Fruit fly (Drosophila melanogaster) whole organism, adult: ENCODE measurements around the gene Utx.

Experiments
- CG11617 ChIP-seq: fragments of 200-800 bp; sonication (Bioruptor generic); optimal IDR thresholded peaks from 2 replicates; lab custom pipeline; 2017; ENCODE audit warnings: mild to moderate bottlenecking, missing biosample characterization, missing genetic modification reagents, missing genetic modification characterization
- CG12768 ChIP-seq: fragments of 200-800 bp; sonication (Bioruptor generic); optimal IDR thresholded peaks from 2 replicates; lab custom pipeline; 2017; ENCODE audit warnings: missing biosample characterization, missing genetic modification characterization, mild to moderate bottlenecking, moderate library complexity, missing genetic modification reagents
- CG14711 ChIP-seq: fragments of 200-800 bp; sonication (Bioruptor generic); optimal IDR thresholded peaks from 2 replicates; lab custom pipeline; 2018; ENCODE audit warnings: missing biosample characterization, mild to moderate bottlenecking, missing genetic modification characterization, moderate library complexity
- CG1620 ChIP-seq: fragments of 200-800 bp; sonication (Bioruptor generic); optimal IDR thresholded peaks from 2 replicates; lab custom pipeline; 2016; ENCODE audit warnings: missing biosample characterization, missing genetic modification characterization
- CG33017 ChIP-seq: fragments of 200-800 bp; sonication (Bioruptor generic); optimal IDR thresholded peaks from 2 replicates; lab custom pipeline; 2018; ENCODE audit warnings: missing biosample characterization, mild to moderate bottlenecking, missing genetic modification characterization, moderate library complexity
- CG5204 ChIP-seq: fragments of 200-800 bp; sonication (Bioruptor generic); optimal IDR thresholded peaks from 2 replicates; lab custom pipeline; 2016; ENCODE audit warnings: missing biosample characterization, missing genetic modification characterization
- CG7045 ChIP-seq: fragments of 200-800 bp; sonication (Bioruptor generic); optimal IDR thresholded peaks from 2 replicates; lab custom pipeline; 2017; ENCODE audit warnings: missing biosample characterization, mild to moderate bottlenecking, missing genetic modification characterization
- CG7101 ChIP-seq: fragments of 200-800 bp; sonication (Bioruptor generic); optimal IDR thresholded peaks from 2 replicates; lab custom pipeline; 2018; ENCODE audit warnings: missing biosample characterization, mild to moderate bottlenecking, missing genetic modification characterization, moderate library complexity
- Clk ChIP-seq: fragments of 200-800 bp; sonication (Bioruptor generic); optimal IDR thresholded peaks from 2 replicates; lab custom pipeline; 2017; ENCODE audit warnings: missing biosample characterization, missing genetic modification characterization
- Crg-1 ChIP-seq: fragments of 200-800 bp; sonication (Bioruptor generic); optimal IDR thresholded peaks from 2 replicates; lab custom pipeline; 2016; ENCODE audit warnings: missing biosample characterization, missing genetic modification characterization
- Hr96 ChIP-seq: fragments of 200-800 bp; sonication (Bioruptor generic); optimal IDR thresholded peaks from 2 replicates; lab custom pipeline; 2016; ENCODE audit warnings: missing biosample characterization, missing genetic modification characterization
- Mnt ChIP-seq: fragments of 200-800 bp; sonication (Bioruptor generic); optimal IDR thresholded peaks from 2 replicates; lab custom pipeline; 2016; ENCODE audit warnings: missing biosample characterization, mild to moderate bottlenecking, missing genetic modification characterization
- bab1 ChIP-seq: fragments of 200-800 bp; sonication (Bioruptor generic); optimal IDR thresholded peaks from 3 replicates; lab custom pipeline; 2019; ENCODE audit warnings: missing biosample characterization, mild to moderate bottlenecking, missing genetic modification characterization, moderate library complexity
- cic ChIP-seq: fragments of 200-800 bp; sonication (Bioruptor generic); optimal IDR thresholded peaks from 2 replicates; lab custom pipeline; 2017; ENCODE audit warnings: missing biosample characterization, mild to moderate bottlenecking, missing genetic modification characterization, moderate library complexity
- cnc ChIP-seq, 2 experiments: fragments of >200 bp; optimal IDR thresholded peaks; 2 replicates each; lab custom pipeline; 2017
- kay ChIP-seq: fragments of 200-800 bp; sonication (Bioruptor generic); peaks from one replicate; lab custom pipeline; 2016; ENCODE audit warnings: missing biosample characterization, missing genetic modification characterization, borderline replicate concordance
- ovo ChIP-seq: fragments of 200-800 bp; sonication (Bioruptor generic); optimal IDR thresholded peaks from 2 replicates; lab custom pipeline; 2016; ENCODE audit warnings: missing biosample characterization, missing genetic modification characterization
- pad ChIP-seq: fragments of 200-800 bp; sonication (Bioruptor generic); optimal IDR thresholded peaks from 3 replicates; lab custom pipeline; 2017; ENCODE audit warnings: missing biosample characterization, missing genetic modification characterization, mild to moderate bottlenecking, moderate library complexity, missing genetic modification reagents
- tj ChIP-seq: fragments of 200-800 bp; sonication (Bioruptor generic); optimal IDR thresholded peaks from 3 replicates; lab custom pipeline; 2017; ENCODE audit warnings: missing biosample characterization, mild to moderate bottlenecking, missing genetic modification characterization, moderate library complexity
- toe ChIP-seq: fragments of 200-800 bp; sonication (Bioruptor generic); optimal IDR thresholded peaks from 2 replicates; lab custom pipeline; 2016; ENCODE audit warnings: missing biosample characterization, missing genetic modification characterization

Utx gene

dm6 chr2L:10315888-10316287 lies 37.3 kb upstream of the Utx start:
- TF ChIP-seq CG7101 (no peak), CG14711 (tag; lab: Kevin White, UChicago) (no peak), kay (GFP tag; lab: Kevin White, UChicago) (peak; percentile 88)

- TF ChIP-seq CG1620 (GFP tag; lab: Kevin White, UChicago) = peak; percentile 37
- peak; percentile 19 for TF ChIP-seq CG11617 (GFP tag; lab: Kevin White, UChicago)
- TF ChIP-seq CG5204 (GFP tag; lab: Kevin White, UChicago) = no peak
- TF ChIP-seq tj (GFP tag; lab: Kevin White, UChicago) = peak; percentile 5
- no peak for TF ChIP-seq CG12768
- no peak for TF ChIP-seq ovo
- TF ChIP-seq pad = no peak
- peak; percentile 74 for TF ChIP-seq kay (GFP tag; lab: Kevin White, UChicago)
Observed at dm6 chr2L:10314327-10315210, 36.0 kb upstream of the Utx start, which contains the start of the genes Usp14 and CG4972. Gene Usp14 (minus strand): TSS chr2L:10314396. Gene CG4972 (plus strand): TSS chr2L:10314792.

- peak; percentile 39 for TF ChIP-seq Mnt
- TF ChIP-seq Hr96 (GFP tag; lab: Kevin White, UChicago) = no peak
- TF ChIP-seq pad = no peak
- peak; percentile 32 for TF ChIP-seq bab1
- TF ChIP-seq CG7045 = no peak
Observed at dm6 chr2L:10311822-10312221, 33.2 kb upstream of the Utx start.

- TF ChIP-seq CG7045 (no peak), CG11617 (GFP tag; lab: Kevin White, UChicago) (no peak), Crg-1 (no peak), cic (GFP tag; lab: Kevin White, UChicago) (peak; percentile 3)
Observed at dm6 chr2L:10310614-10311382, 32.2 kb upstream of the Utx start, which contains the start of gene Cdk5alpha. Gene Cdk5alpha (minus strand): TSS chr2L:10310956.

- TF ChIP-seq cic (GFP tag; lab: Kevin White, UChicago) (peak; percentile 22), kay (GFP tag; lab: Kevin White, UChicago) (peak; percentile 96), Hr96 (GFP tag; lab: Kevin White, UChicago) (no peak), CG1620 (GFP tag; lab: Kevin White, UChicago) (peak; percentile 57), CG11617 (GFP tag; lab: Kevin White, UChicago) (peak; percentile 59), Mnt (peak; percentile 58), CG33017 (peak; percentile 61), tj (GFP tag; lab: Kevin White, UChicago) (peak; percentile 72), CG14711 (tag; lab: Kevin White, UChicago) (peak; percentile 77), pad (peak; percentile 58), Clk (GFP tag; lab: Kevin White, UChicago) (peak; percentile 23), ovo (peak; percentile 51), bab1 (peak; percentile 91), CG5204 (GFP tag; lab: Kevin White, UChicago) (no peak), toe (GFP tag; lab: Kevin White, UChicago) (no peak), CG12768 (peak; percentile 69), CG7045 (peak; percentile 64), Crg-1 (peak; percentile 36), CG7101 (peak; percentile 81), cnc (optimal IDR thresholded peaks at IDR 0.05; lab: Kevin White, UChicago) (no peak)
Observed at dm6 chr2L:10306518-10307260, 28.1 kb upstream of the Utx start, which contains the start of the genes CG5390 and CG4968. Gene CG5390 (minus strand): TSS chr2L:10306594. Gene CG4968 (plus strand): TSS chr2L:10306922.

- TF ChIP-seq CG33017 = no peak
- peak; percentile 64 for TF ChIP-seq kay (GFP tag; lab: Kevin White, UChicago)
Observed at dm6 chr2L:10305538-10306147, 27.0 kb upstream of the Utx start.
